Fruit fly (Drosophila melanogaster) whole organism, embryonic: ENCODE results near the gene CG32816.
A peak's percentile ranks its signal among the peaks of the same experiment; 100 is the strongest.

Experiments
- Blimp-1 ChIP-seq: fragments of 200-800 bp; sonication (Bioruptor generic); optimal IDR thresholded peaks from 3 replicates; lab custom pipeline; 2018; ENCODE audit warnings: missing biosample characterization, missing genetic modification characterization, mild to moderate bottlenecking, moderate library complexity, missing genetic modification reagents
- CG10267 ChIP-seq: fragments of 200-800 bp; sonication (Bioruptor generic); optimal IDR thresholded peaks from 2 replicates; lab custom pipeline; 2018; ENCODE audit warnings: missing biosample characterization, mild to moderate bottlenecking, missing genetic modification characterization, moderate library complexity
- CG11695 ChIP-seq: fragments of 200-800 bp; sonication (Bioruptor generic); IDR thresholded peaks from 3 replicates; pipeline ENCODE4 v1.3.6; 2022; ENCODE audit warnings: missing biosample characterization, missing genetic modification characterization
- CG11723 ChIP-seq: fragments of 200-800 bp; sonication (Bioruptor generic); optimal IDR thresholded peaks from 2 replicates; lab custom pipeline; 2017; ENCODE audit warnings: missing biosample characterization, mild to moderate bottlenecking, missing genetic modification characterization
- CG12769 ChIP-seq: fragments of 200-800 bp; sonication (Bioruptor generic); optimal IDR thresholded peaks from 2 replicates; lab custom pipeline; 2019; ENCODE audit warnings: missing biosample characterization, mild to moderate bottlenecking, missing genetic modification characterization, moderate library complexity
- CG13424 ChIP-seq: fragments of 200-800 bp; sonication (Bioruptor generic); optimal IDR thresholded peaks from 2 replicates; lab custom pipeline; 2019; ENCODE audit warnings: missing biosample characterization, mild to moderate bottlenecking, missing genetic modification characterization, moderate library complexity
- CG14965 ChIP-seq: fragments of 200-800 bp; sonication (Bioruptor generic); optimal IDR thresholded peaks from 2 replicates; lab custom pipeline; 2016; ENCODE audit warnings: missing biosample characterization, missing genetic modification characterization, borderline replicate concordance
- CG15479 ChIP-seq: fragments of 200-800 bp; sonication (Bioruptor generic); optimal IDR thresholded peaks from 3 replicates; lab custom pipeline; 2019; ENCODE audit warnings: missing biosample characterization, mild to moderate bottlenecking, missing genetic modification characterization, moderate library complexity
- CG1647 ChIP-seq: fragments of 200-800 bp; sonication (Bioruptor generic); optimal IDR thresholded peaks from 3 replicates; lab custom pipeline; 2016; ENCODE audit warnings: missing biosample characterization, missing genetic modification characterization
- CG2678 ChIP-seq: fragments of 200-800 bp; sonication (Bioruptor generic); optimal IDR thresholded peaks from 3 replicates; lab custom pipeline; 2019; ENCODE audit warnings: missing biosample characterization, mild to moderate bottlenecking, missing genetic modification characterization, moderate library complexity
- CG30020 ChIP-seq: fragments of 200-800 bp; optimal IDR thresholded peaks from 2 replicates; lab custom pipeline; 2019; ENCODE audit warnings: missing biosample characterization, mild to moderate bottlenecking, missing genetic modification characterization, moderate library complexity
- CG3163 ChIP-seq: fragments of 200-800 bp; sonication (Bioruptor generic); optimal IDR thresholded peaks from 3 replicates; lab custom pipeline; 2016; ENCODE audit warnings: missing biosample characterization, missing genetic modification characterization
- CG3995 ChIP-seq: fragments of 200-800 bp; sonication (Bioruptor generic); optimal IDR thresholded peaks from 3 replicates; lab custom pipeline; 2016; ENCODE audit warnings: missing biosample characterization, missing genetic modification characterization
- CG5953 ChIP-seq: fragments of 200-800 bp; sonication (Bioruptor generic); IDR thresholded peaks from 2 replicates; pipeline ENCODE4 v1.3.6; 2022; ENCODE audit warnings: missing biosample characterization, missing genetic modification characterization
- CG6272 ChIP-seq: fragments of 200-800 bp; sonication (Bioruptor generic); IDR thresholded peaks from 2 replicates; pipeline ENCODE4 v1.3.6; 2022; ENCODE audit warnings: missing biosample characterization, missing genetic modification characterization
- CG7963 ChIP-seq: fragments of 200-800 bp; sonication (Bioruptor generic); IDR thresholded peaks from 3 replicates; pipeline ENCODE4 v1.3.6; 2022; ENCODE audit warnings: missing biosample characterization, missing genetic modification characterization; ENCODE audit not compliant: partially characterized antibody
- D ChIP-seq, 2 experiments: fragments of 200-800 bp in 1 of 2; fragments of >200 bp in 1 of 2; sonication (Bioruptor generic) in 1 of 2; optimal IDR thresholded peaks; 2 replicates in 1 of 2; 3 replicates in 1 of 2; lab custom pipeline; 2017; ENCODE audit warnings: mild to moderate bottlenecking in 1 of 2, missing biosample characterization in 1 of 2, missing genetic modification characterization in 1 of 2, missing genetic modification reagents in 1 of 2
- Deaf1 ChIP-seq: fragments of 200-800 bp; optimal IDR thresholded peaks from 3 replicates; lab custom pipeline; 2019; ENCODE audit warnings: missing biosample characterization, mild to moderate bottlenecking, missing genetic modification characterization, moderate library complexity
- Drgx ChIP-seq: fragments of 200-800 bp; sonication (Bioruptor generic); IDR thresholded peaks from 2 replicates; pipeline ENCODE4 v1.3.6; 2022; ENCODE audit warnings: missing biosample characterization, missing genetic modification characterization
- Ets97D ChIP-seq: fragments of 200-800 bp; sonication (Bioruptor generic); optimal IDR thresholded peaks from 3 replicates; lab custom pipeline; 2016; ENCODE audit warnings: missing biosample characterization, missing genetic modification characterization
- GATAe ChIP-seq: fragments of 200-800 bp; sonication (Bioruptor generic); conservative IDR thresholded peaks from 2 replicates; pipeline ENCODE4 v1.3.6; 2022; ENCODE audit warnings: missing biosample characterization, missing genetic modification characterization
- HLH4C ChIP-seq: fragments of 200-800 bp; sonication (Bioruptor generic); IDR thresholded peaks from 3 replicates; pipeline ENCODE4 v1.3.6; 2022; ENCODE audit warnings: missing biosample characterization, missing genetic modification characterization; ENCODE audit not compliant: partially characterized antibody
- NFAT ChIP-seq: fragments of 200-800 bp; sonication (Bioruptor generic); IDR thresholded peaks from 2 replicates; pipeline ENCODE4 v1.3.6; 2022; ENCODE audit warnings: missing biosample characterization, missing genetic modification characterization
- PHDP ChIP-seq: fragments of 200-800 bp; sonication (Bioruptor generic); optimal IDR thresholded peaks from 3 replicates; lab custom pipeline; 2018; ENCODE audit warnings: missing biosample characterization, mild to moderate bottlenecking, missing genetic modification characterization, moderate library complexity
- Pdp1 ChIP-seq, 2 experiments: fragments of 200-800 bp; sonication (Bioruptor generic); optimal IDR thresholded peaks; 3 replicates each; lab custom pipeline; 2016; ENCODE audit warnings: missing biosample characterization in 2 of 2, missing genetic modification characterization in 2 of 2, mild to moderate bottlenecking in 1 of 2, moderate library complexity in 1 of 2
- Sin3A ChIP-seq: fragments of >200 bp; optimal IDR thresholded peaks from 2 replicates; lab custom pipeline; 2018
- TFAM ChIP-seq: fragments of 200-800 bp; sonication (Bioruptor generic); optimal IDR thresholded peaks from 2 replicates; lab custom pipeline; 2017; ENCODE audit warnings: missing biosample characterization, missing genetic modification characterization, inconsistent platforms
- Trl ChIP-seq, 3 experiments: fragments of >200 bp in 2 of 3; fragments of 200-800 bp in 1 of 3; sonication (Bioruptor generic) in 1 of 3; optimal IDR thresholded peaks; 2 replicates in 1 of 3; 3 replicates in 2 of 3; lab custom pipeline; 2016 to 2017; ENCODE audit warnings: missing biosample characterization in 1 of 3, missing genetic modification characterization in 1 of 3
- Xrp1 ChIP-seq: fragments of 200-800 bp; sonication (Bioruptor generic); IDR thresholded peaks from 2 replicates; pipeline ENCODE4 v1.3.6; 2022; ENCODE audit warnings: missing biosample characterization, missing genetic modification characterization
- YL-1 ChIP-seq: fragments of 200-800 bp; sonication (Bioruptor generic); optimal IDR thresholded peaks from 3 replicates; lab custom pipeline; 2017; ENCODE audit warnings: missing biosample characterization, mild to moderate bottlenecking, missing genetic modification characterization
- bigmax ChIP-seq: fragments of 200-800 bp; sonication (Bioruptor generic); optimal IDR thresholded peaks from 2 replicates; lab custom pipeline; 2018; ENCODE audit warnings: missing biosample characterization, mild to moderate bottlenecking, missing genetic modification characterization
- crol ChIP-seq: fragments of 200-800 bp; sonication (Bioruptor generic); IDR thresholded peaks from 2 replicates; pipeline ENCODE4 v1.3.6; 2022; ENCODE audit warnings: missing biosample characterization, missing genetic modification characterization
- dmrt99B ChIP-seq: fragments of 200-800 bp; sonication (Bioruptor generic); optimal IDR thresholded peaks from 2 replicates; lab custom pipeline; 2018; ENCODE audit warnings: missing biosample characterization, mild to moderate bottlenecking, missing genetic modification characterization, moderate library complexity
- exex ChIP-seq: fragments of 200-800 bp; sonication (Bioruptor generic); optimal IDR thresholded peaks from 4 replicates; lab custom pipeline; 2018; ENCODE audit warnings: missing biosample characterization, mild to moderate bottlenecking, missing genetic modification characterization, moderate library complexity
- ftz-f1 ChIP-seq: fragments of 200-800 bp; sonication (Bioruptor generic); optimal IDR thresholded peaks from 2 replicates; lab custom pipeline; 2016; ENCODE audit warnings: missing biosample characterization, missing genetic modification characterization
- gfzf ChIP-seq: fragments of 200-800 bp; sonication (Bioruptor generic); optimal IDR thresholded peaks from 2 replicates; lab custom pipeline; 2016; ENCODE audit warnings: missing biosample characterization, mild to moderate bottlenecking, missing genetic modification characterization, moderate library complexity
- grn ChIP-seq: fragments of 200-800 bp; sonication (Bioruptor generic); optimal IDR thresholded peaks from 3 replicates; lab custom pipeline; 2017; ENCODE audit warnings: missing biosample characterization, missing genetic modification characterization
- gt ChIP-seq: fragments of 200-800 bp; sonication (Bioruptor generic); IDR thresholded peaks from 2 replicates; pipeline ENCODE4 v1.3.6; 2022; ENCODE audit warnings: missing biosample characterization, missing genetic modification characterization
- hth ChIP-seq: fragments of >200 bp; optimal IDR thresholded peaks from 2 replicates; lab custom pipeline; 2017; ENCODE audit warnings: inconsistent platforms
- kah ChIP-seq: fragments of 200-800 bp; sonication (Bioruptor generic); optimal IDR thresholded peaks from 2 replicates; lab custom pipeline; 2018; ENCODE audit warnings: missing biosample characterization, mild to moderate bottlenecking, missing genetic modification characterization
- klu ChIP-seq: fragments of 200-800 bp; sonication (Bioruptor generic); IDR thresholded peaks from 2 replicates; pipeline ENCODE4 v1.3.6; 2022; ENCODE audit warnings: missing biosample characterization, missing genetic modification characterization
- mam ChIP-seq: fragments of 200-800 bp; sonication (Bioruptor generic); optimal IDR thresholded peaks from 3 replicates; lab custom pipeline; 2016; ENCODE audit warnings: missing biosample characterization, missing genetic modification characterization
- row ChIP-seq: fragments of 200-800 bp; sonication (Bioruptor generic); IDR thresholded peaks from 3 replicates; pipeline ENCODE4 v1.3.6; 2022; ENCODE audit warnings: missing biosample characterization, missing genetic modification characterization
- sd ChIP-seq: fragments of 200-800 bp; sonication (Bioruptor generic); optimal IDR thresholded peaks from 3 replicates; lab custom pipeline; 2018; ENCODE audit warnings: missing biosample characterization, mild to moderate bottlenecking, missing genetic modification characterization, moderate library complexity
- slbo ChIP-seq: fragments of 200-800 bp; sonication (Bioruptor generic); IDR thresholded peaks from 2 replicates; pipeline ENCODE4 v1.3.6; 2022; ENCODE audit warnings: missing biosample characterization, missing genetic modification characterization
- sr ChIP-seq: fragments of 200-800 bp; sonication (Bioruptor generic); IDR thresholded peaks from 3 replicates; pipeline ENCODE4 v1.3.6; 2022; ENCODE audit warnings: missing biosample characterization, missing genetic modification characterization
- sug ChIP-seq: fragments of 200-800 bp; optimal IDR thresholded peaks from 2 replicates; lab custom pipeline; 2019; ENCODE audit warnings: missing biosample characterization, mild to moderate bottlenecking, missing genetic modification characterization, moderate library complexity
- tgo ChIP-seq: fragments of 200-800 bp; sonication (Bioruptor generic); IDR thresholded peaks from 3 replicates; pipeline ENCODE4 v1.3.6; 2022; ENCODE audit warnings: missing biosample characterization, missing genetic modification characterization

The CG32816 gene

dm6 chrX:493445-494190 lies 23.1 kb upstream of the CG32816 start, which contains the start of gene CG17896 (continued):
- TF ChIP-seq PHDP (tag; lab: Kevin White, UChicago) (peak; percentile 98), CG12769 (tag; lab: Kevin White, UChicago) (peak; percentile 100), kah (peak; percentile 77), hth (no peak), row (GFP tag; lab: Robert Waterston, UW) (peak; percentile 99), CG5953 (peak; percentile 93), Drgx (peak; percentile 99), mam (GFP tag; lab: Kevin White, UChicago) (peak; percentile 99), CG11723 (GFP tag; lab: Kevin White, UChicago) (peak; percentile 89), Sin3A (lab: Kevin White, UChicago) (no peak), gfzf (GFP tag; lab: Kevin White, UChicago) (peak; percentile 34), Deaf1 (tag; lab: Kevin White, UChicago) (peak; percentile 80), Xrp1 (GFP tag; lab: Robert Waterston, UW) (peak; percentile 97), Blimp-1 (GFP tag; lab: Kevin White, UChicago) (peak; percentile 92), CG1647 (GFP tag; lab: Kevin White, UChicago) (peak; percentile 98), CG6272 (peak; percentile 96), tgo (GFP tag; lab: Robert Waterston, UW) (peak; percentile 98), CG13424 (tag; lab: Kevin White, UChicago) (peak; percentile 96), dmrt99B (tag; lab: Kevin White, UChicago) (peak; percentile 97), YL-1 (GFP tag; lab: Kevin White, UChicago) (peak; percentile 39), CG3163 (peak; percentile 92), CG11695 (GFP tag; lab: Robert Waterston, UW) (peak; percentile 97), gt (GFP tag; lab: Robert Waterston, UW) (peak; percentile 79; the same call in 1 of the 2 replicates), D (optimal IDR thresholded peaks at IDR 0.05; lab: Kevin White, UChicago) (no peak), D (GFP tag; optimal IDR thresholded peaks at IDR 0.05; lab: Kevin White, UChicago) (peak; percentile 92), CG30020 (peak; percentile 55), CG10267 (peak; percentile 87), CG7963 (GFP tag; lab: Robert Waterston, UW) (no peak), TFAM (peak; percentile 76)

- TF ChIP-seq CG2678 (tag; lab: Kevin White, UChicago) (no peak), CG15479 (GFP tag; lab: Kevin White, UChicago) (peak; percentile 33), HLH4C (GFP tag; lab: Robert Waterston, UW) (0 out of 3 replicates have a peak, but pooled peaks have one; percentile 8), slbo (no peak), sr (GFP tag; lab: Robert Waterston, UW) (0 out of 3 replicates have a peak, but pooled peaks have one; percentile 34), NFAT (GFP tag; lab: Robert Waterston, UW) (peak; percentile 51; the same call in 1 of the 2 replicates), Trl (optimal IDR thresholded peaks at IDR 0.05; lab: Kevin White, UChicago) (peak in 1 of 2 experiments; percentile 11), Trl (GFP tag; optimal IDR thresholded peaks at IDR 0.05; lab: Kevin White, UChicago) (no peak), klu (peak; percentile 53; the same call in 1 of the 2 replicates), Ets97D (no peak), Pdp1 (GFP tag; optimal IDR thresholded peaks at IDR 0.05; lab: Kevin White, UChicago) (peak in 1 of 2 experiments; percentile 99), sug (tag; lab: Kevin White, UChicago) (peak; percentile 96), CG14965 (GFP tag; lab: Kevin White, UChicago) (no peak), sd (peak; percentile 67), GATAe (peak; percentile 67), crol (GFP tag; lab: Robert Waterston, UW) (peak; percentile 83), CG3995 (no peak), grn (GFP tag; lab: Kevin White, UChicago) (peak; percentile 74), ftz-f1 (GFP tag; lab: Kevin White, UChicago) (peak; percentile 16), bigmax (GFP tag; lab: Kevin White, UChicago) (peak; percentile 89), exex (tag; lab: Kevin White, UChicago) (peak; percentile 60)
These were observed 22.3 kb upstream of the CG32816 start for dm6 chrX:492701-493299.
